Worm (Caenorhabditis elegans): ENCODE data around the gene tba-7.

DNA sequence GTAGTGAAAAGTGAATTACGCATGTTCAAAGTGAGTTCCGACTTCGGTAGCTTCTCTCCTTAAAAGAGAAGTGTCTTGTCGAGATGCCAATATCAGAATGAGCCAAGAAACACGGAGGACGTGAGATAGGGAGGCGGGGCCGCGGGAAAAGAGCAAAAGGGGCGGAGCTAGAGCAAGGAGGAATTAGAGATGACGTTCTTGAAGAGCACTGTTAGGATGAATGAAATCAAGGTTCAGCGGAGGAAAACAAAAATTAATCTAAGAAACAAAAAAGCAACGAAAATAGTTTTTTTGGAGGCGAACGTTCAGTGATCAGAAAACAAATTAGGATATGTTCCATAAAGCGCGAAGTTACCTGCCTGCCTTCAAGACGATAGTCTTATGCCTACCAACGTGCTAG, 21.6 kb upstream of the tba-7 start, which contains the start of gene nlp-21:
- TF ChIP-seq zag-1 (tag; optimal IDR thresholded peaks at IDR 0.05) (no peak), nhr-11 (tag; optimal IDR thresholded peaks at IDR 0.05) (no peak), nhr-77 (tag; optimal IDR thresholded peaks at IDR 0.05) (no peak), nhr-25 (tag; optimal IDR thresholded peaks at IDR 0.05) (no peak)

Measured in whole organism, L2 larva.